Worm (Caenorhabditis elegans): ENCODE results near the gene aex-4.

The aex-4 gene

ce11 chrX:3694172-3694571 lies 34.9 kb upstream of the aex-4 start (continued):
- TF ChIP-seq mbf-1 (tag; optimal IDR thresholded peaks at IDR 0.05) (no peak), alr-1 (tag; optimal IDR thresholded peaks at IDR 0.05) (no peak), elt-3 (tag; optimal IDR thresholded peaks at IDR 0.05) (no peak), crh-2 (tag; optimal IDR thresholded peaks at IDR 0.05) (peak; percentile 88), unc-55 (GFP tag; optimal IDR thresholded peaks at IDR 0.05) (peak; percentile 60), mdl-1 (tag; optimal IDR thresholded peaks at IDR 0.05) (peak in 1 of 2 experiments; percentile 32), ztf-11 (tag; optimal IDR thresholded peaks at IDR 0.05) (no peak), ztf-1 (GFP tag; conservative IDR thresholded peaks at IDR 0.05) (no peak), nhr-21 (tag; optimal IDR thresholded peaks at IDR 0.05) (no peak), nhr-237 (tag; optimal IDR thresholded peaks at IDR 0.05) (no peak), mab-5 (tag; optimal IDR thresholded peaks at IDR 0.05) (no peak), elt-1 (tag; optimal IDR thresholded peaks at IDR 0.05) (no peak), C34F6.9 (tag; optimal IDR thresholded peaks at IDR 0.05) (peak; percentile 65), aly-2 (tag; optimal IDR thresholded peaks at IDR 0.05) (no peak), ceh-82 (tag; optimal IDR thresholded peaks at IDR 0.05) (no peak)

- no peak for TF ChIP-seq C34F6.9 (tag; optimal IDR thresholded peaks at IDR 0.05)
- TF ChIP-seq sma-3 (GFP tag; optimal IDR thresholded peaks at IDR 0.05) = no peak
- no peak for TF ChIP-seq ztf-1 (GFP tag; conservative IDR thresholded peaks at IDR 0.05)
- no peak for TF ChIP-seq elt-1 (tag; optimal IDR thresholded peaks at IDR 0.05)
- TF ChIP-seq ceh-82 (tag; optimal IDR thresholded peaks at IDR 0.05) = no peak
- TF ChIP-seq gmeb-1 (tag; optimal IDR thresholded peaks at IDR 0.05) = no peak
- no peak for TF ChIP-seq ZK546.5 (tag; optimal IDR thresholded peaks at IDR 0.05)
- no peak for TF ChIP-seq unc-39 (tag; optimal IDR thresholded peaks at IDR 0.05)
- TF ChIP-seq lin-39 (tag; optimal IDR thresholded peaks at IDR 0.05) = no peak
- no peak for TF ChIP-seq nhr-11 (tag; optimal IDR thresholded peaks at IDR 0.05)
- no peak for TF ChIP-seq nhr-25 (tag; optimal IDR thresholded peaks at IDR 0.05)
- TF ChIP-seq R02D3.7 (tag; optimal IDR thresholded peaks at IDR 0.05) = no peak
- no peak for TF ChIP-seq snpc-4 (tag; optimal IDR thresholded peaks at IDR 0.05)
- TF ChIP-seq sma-9 (GFP tag; optimal IDR thresholded peaks at IDR 0.05) = no peak
- no peak for TF ChIP-seq sma-9 (tag; optimal IDR thresholded peaks at IDR 0.05)
- TF ChIP-seq fos-1 (tag; optimal IDR thresholded peaks at IDR 0.05) = no peak
- TF ChIP-seq unc-55 (GFP tag; optimal IDR thresholded peaks at IDR 0.05) = no peak
- no peak for TF ChIP-seq nhr-6 (tag; optimal IDR thresholded peaks at IDR 0.05)
- no peak for TF ChIP-seq blmp-1 (tag; optimal IDR thresholded peaks at IDR 0.05; ENCODE audit: insufficient read depth)
- no peak for TF ChIP-seq lin-13 (GFP tag; optimal IDR thresholded peaks at IDR 0.05)
- TF ChIP-seq unc-62 (GFP tag; optimal IDR thresholded peaks at IDR 0.05) = no peak
Observed at ce11 chrX:3695826-3696225, 33.3 kb upstream of the aex-4 start.

ce11 chrX:3696603-3697002 lies 32.5 kb upstream of the aex-4 start, which contains the start of gene C01C4.3:
TSS of gene C01C4.3 (plus strand) at chrX:3696903.
- no peak for TF ChIP-seq nhr-21 (tag; optimal IDR thresholded peaks at IDR 0.05)
- TF ChIP-seq nhr-25 (tag; optimal IDR thresholded peaks at IDR 0.05) = no peak
- no peak for TF ChIP-seq aly-2 (tag; optimal IDR thresholded peaks at IDR 0.05)
- TF ChIP-seq elt-1 (tag; optimal IDR thresholded peaks at IDR 0.05) = no peak
- no peak for TF ChIP-seq ztf-11 (tag; optimal IDR thresholded peaks at IDR 0.05)
- TF ChIP-seq nhr-10 (tag; optimal IDR thresholded peaks at IDR 0.05) = no peak
- TF ChIP-seq ama-1 (optimal IDR thresholded peaks at IDR 0.05) = no peak
- no peak for TF ChIP-seq ztf-4 (tag; optimal IDR thresholded peaks at IDR 0.05)
- TF ChIP-seq crh-2 (tag; optimal IDR thresholded peaks at IDR 0.05) = no peak
- no peak for TF ChIP-seq ceh-82 (tag; optimal IDR thresholded peaks at IDR 0.05)
- no peak for TF ChIP-seq egl-27 (tag; optimal IDR thresholded peaks at IDR 0.05)
- TF ChIP-seq R02D3.7 (tag; optimal IDR thresholded peaks at IDR 0.05) = no peak
- no peak for TF ChIP-seq lin-13 (GFP tag; optimal IDR thresholded peaks at IDR 0.05)
- TF ChIP-seq unc-62 (GFP tag; optimal IDR thresholded peaks at IDR 0.05) = no peak
- TF ChIP-seq lin-39 (tag; optimal IDR thresholded peaks at IDR 0.05) = no peak
- no peak for TF ChIP-seq nhr-11 (tag; optimal IDR thresholded peaks at IDR 0.05)
- no peak for TF ChIP-seq ztf-1 (GFP tag; conservative IDR thresholded peaks at IDR 0.05)
- TF ChIP-seq sem-4 (tag; optimal IDR thresholded peaks at IDR 0.05) = no peak

- peak; percentile 42 to 53 for TF ChIP-seq lsy-2 (tag; optimal IDR thresholded peaks at IDR 0.05)
- TF ChIP-seq Y55F3AM.14 (GFP tag; optimal IDR thresholded peaks at IDR 0.05) = no peak
- TF ChIP-seq nhr-10 (tag; optimal IDR thresholded peaks at IDR 0.05) = no peak
- TF ChIP-seq aly-2 (tag; optimal IDR thresholded peaks at IDR 0.05) = no peak
- peak; percentile 41 for TF ChIP-seq C34F6.9 (tag; optimal IDR thresholded peaks at IDR 0.05)
- no peak for TF ChIP-seq ceh-16 (tag; optimal IDR thresholded peaks at IDR 0.05)
- TF ChIP-seq gmeb-1 (tag; optimal IDR thresholded peaks at IDR 0.05) = peak; percentile 45
- TF ChIP-seq R02D3.7 (tag; optimal IDR thresholded peaks at IDR 0.05) = no peak
- TF ChIP-seq snpc-4 (tag; optimal IDR thresholded peaks at IDR 0.05) = no peak
- TF ChIP-seq lin-13 (GFP tag; optimal IDR thresholded peaks at IDR 0.05) = peak; percentile 45
- TF ChIP-seq unc-55 (GFP tag; optimal IDR thresholded peaks at IDR 0.05) = peak; percentile 79
- TF ChIP-seq sma-9 (GFP tag; optimal IDR thresholded peaks at IDR 0.05) = peak; percentile 81
- no peak for TF ChIP-seq sma-9 (tag; optimal IDR thresholded peaks at IDR 0.05)
- TF ChIP-seq alr-1 (tag; optimal IDR thresholded peaks at IDR 0.05) = no peak
- peak; percentile 57 for TF ChIP-seq fos-1 (tag; optimal IDR thresholded peaks at IDR 0.05)
- no peak for TF ChIP-seq mbf-1 (tag; optimal IDR thresholded peaks at IDR 0.05)
- peak; percentile 9 for TF ChIP-seq sem-4 (tag; optimal IDR thresholded peaks at IDR 0.05)
- peak; percentile 79 for TF ChIP-seq nhr-129 (tag; optimal IDR thresholded peaks at IDR 0.05)
- peak; percentile 35 for TF ChIP-seq lin-11 (tag; optimal IDR thresholded peaks at IDR 0.05)
- TF ChIP-seq lin-39 (tag; optimal IDR thresholded peaks at IDR 0.05) = peak; percentile 7
- TF ChIP-seq elt-3 (tag; optimal IDR thresholded peaks at IDR 0.05) = no peak
- TF ChIP-seq blmp-1 (tag; optimal IDR thresholded peaks at IDR 0.05; ENCODE audit: insufficient read depth) = no peak
- TF ChIP-seq nhr-237 (tag; optimal IDR thresholded peaks at IDR 0.05) = no peak
- TF ChIP-seq ceh-82 (tag; optimal IDR thresholded peaks at IDR 0.05) = no peak
- TF ChIP-seq ztf-11 (tag; optimal IDR thresholded peaks at IDR 0.05) = no peak
- TF ChIP-seq nhr-11 (tag; optimal IDR thresholded peaks at IDR 0.05) = no peak
- peak; percentile 40 for TF ChIP-seq sma-3 (GFP tag; optimal IDR thresholded peaks at IDR 0.05)
- TF ChIP-seq egl-27 (tag; optimal IDR thresholded peaks at IDR 0.05) = no peak
- peak; percentile 4 for TF ChIP-seq nhr-25 (tag; optimal IDR thresholded peaks at IDR 0.05)
- TF ChIP-seq unc-39 (tag; optimal IDR thresholded peaks at IDR 0.05) = no peak
- no peak for TF ChIP-seq skn-1 (tag; optimal IDR thresholded peaks at IDR 0.05)
- no peak for TF ChIP-seq ztf-1 (GFP tag; conservative IDR thresholded peaks at IDR 0.05)
Observed at ce11 chrX:3697623-3698022, 31.5 kb upstream of the aex-4 start.

Data from whole organism, L2 larva.